Worm (Caenorhabditis elegans) whole organism, midembryonic: ENCODE measurements around the gene R02D3.8.

Experiments
- cog-1 ChIP-seq: sonication (generic microtip); optimal IDR thresholded peaks from 2 replicates; lab custom pipeline; 2016; ENCODE audit warnings: missing genetic modification characterization, missing compliant biosample characterization
- flt-1 ChIP-seq: fragments of 200-800 bp; sonication (Bioruptor generic); IDR thresholded peaks from 2 replicates; pipeline ENCODE4 v1.3.6; 2022; ENCODE audit warnings: missing genetic modification characterization, missing compliant biosample characterization
- med-1 ChIP-seq: sonication (generic microtip); optimal IDR thresholded peaks from 2 replicates; lab custom pipeline; 2017; ENCODE audit warnings: missing genetic modification characterization, mild to moderate bottlenecking, missing compliant biosample characterization, antibody characterized with exemption, missing genetic modification reagents; ENCODE audit not compliant: insufficient read depth
- ref-1 ChIP-seq: fragments of 200-800 bp; sonication (Bioruptor generic); conservative IDR thresholded peaks from 2 replicates; pipeline ENCODE4 v1.3.6; 2022; ENCODE audit warnings: missing genetic modification reagents, missing genetic modification characterization, missing compliant biosample characterization
- ztf-23 ChIP-seq: fragments of 200-800 bp; sonication (Bioruptor generic); IDR thresholded peaks from 2 replicates; pipeline ENCODE4 v1.3.6; 2022; ENCODE audit warnings: missing genetic modification reagents, missing genetic modification characterization, missing compliant biosample characterization
- ztf-29 ChIP-seq: fragments of 200-800 bp; sonication (Bioruptor generic); IDR thresholded peaks from 2 replicates; pipeline ENCODE4 v1.3.6; 2022; ENCODE audit warnings: missing genetic modification reagents, missing genetic modification characterization, missing compliant biosample characterization

DNA sequence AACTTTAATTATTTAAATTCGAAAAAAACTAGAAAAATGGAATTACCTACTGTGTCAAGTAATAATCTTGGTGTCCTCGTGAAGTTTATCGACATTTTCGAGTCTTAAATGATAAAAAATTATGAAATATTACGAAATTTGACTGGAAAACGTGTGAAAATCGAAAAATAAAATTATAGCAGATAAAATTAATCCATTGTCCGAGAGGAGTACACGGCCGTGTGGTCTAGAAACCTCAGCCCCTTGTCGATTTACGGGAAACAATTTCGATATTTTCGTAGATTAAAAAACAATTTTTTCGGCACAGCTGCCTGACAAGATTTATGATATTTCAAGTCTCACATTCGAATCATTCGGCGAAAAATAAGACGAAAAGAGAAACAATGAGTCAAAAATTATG is at the start of gene R02D3.8:
- TF ChIP-seq flt-1 (GFP tag; lab: Robert Waterston, UW) (no peak), med-1 (GFP tag; lab: Kevin White, UChicago) (no peak), ref-1 (GFP tag; lab: Robert Waterston, UW) (no peak), cog-1 (tag; lab: Kevin White, UChicago) (no peak), ztf-29 (GFP tag; lab: Robert Waterston, UW) (no peak), ztf-23 (GFP tag; lab: Robert Waterston, UW) (no peak)
